Worm (Caenorhabditis elegans) whole organism, L4/young adult: ENCODE measurements around the gene gop-2.

ENCODE experiments used
- W03F9.2 ChIP-seq: fragments of 150-350 bp; optimal IDR thresholded peaks from 2 replicates; lab custom pipeline; 2014; ENCODE audit warnings: missing biosample characterization, missing genetic modification characterization
- dao-5 ChIP-seq: sonication (generic microtip); optimal IDR thresholded peaks from 2 replicates; lab custom pipeline; 2016; ENCODE audit warnings: missing genotype, missing genetic modification characterization, moderate library complexity, missing compliant biosample characterization
- him-1 ChIP-seq: sonication (generic microtip); optimal IDR thresholded peaks from 2 replicates; lab custom pipeline; 2016; ENCODE audit warnings: missing genotype, missing genetic modification reagents, missing genetic modification characterization, missing compliant biosample characterization

- TF ChIP-seq W03F9.2 (tag; lab: Kevin White, UChicago) (no peak), dao-5 (tag; lab: Kevin White, UChicago) (no peak), him-1 (tag; lab: Kevin White, UChicago) (no peak)
These were observed 28.4 kb upstream of the gop-2 start, which contains the start of gene prmt-5 for ce11 chrIII:5230415-5230814.
